Worm (Caenorhabditis elegans) whole organism, L4 larva: Measurements from ENCODE around the gene cdd-1.

Experiments
- F26F4.8 ChIP-seq: fragments of 200-800 bp; sonication (Bioruptor generic); conservative IDR thresholded peaks from 2 replicates; pipeline ENCODE4 v1.3.6; 2022; ENCODE audit warnings: missing genetic modification characterization, missing compliant biosample characterization
- F37D6.2 ChIP-seq: sonication (generic microtip); optimal IDR thresholded peaks from 2 replicates; lab custom pipeline; 2016; ENCODE audit warnings: mild to moderate bottlenecking, missing genetic modification characterization, missing compliant biosample characterization
- F44E2.7 ChIP-seq: fragments of 200-800 bp; sonication (Bioruptor generic); IDR thresholded peaks from 2 replicates; pipeline ENCODE4 v2.1.2; 2022; ENCODE audit warnings: missing genetic modification characterization, missing compliant biosample characterization
- F49E8.2 ChIP-seq: sonication (generic microtip); optimal IDR thresholded peaks from 2 replicates; lab custom pipeline; 2016; ENCODE audit warnings: missing compliant biosample characterization, mild to moderate bottlenecking, missing genetic modification characterization, borderline replicate concordance
- Y5F2A.4 ChIP-seq: fragments of 200-800 bp; sonication (Bioruptor generic); optimal IDR thresholded peaks from 2 replicates; lab custom pipeline; 2018; ENCODE audit warnings: mild to moderate bottlenecking, missing genetic modification characterization, missing compliant biosample characterization
- Y75B8A.6 ChIP-seq: fragments of 200-800 bp; sonication (Bioruptor generic); IDR thresholded peaks from 2 replicates; pipeline ENCODE4 v1.3.6; 2022; ENCODE audit warnings: missing genetic modification reagents, missing genetic modification characterization, missing compliant biosample characterization
- aha-1 ChIP-seq: fragments of 150-350 bp; peaks from one replicate; lab custom pipeline; 2014; ENCODE audit warnings: missing biosample characterization, missing genetic modification characterization
- aly-2 ChIP-seq: sonication (generic microtip); optimal IDR thresholded peaks from 2 replicates; lab custom pipeline; 2018; ENCODE audit warnings: missing biosample characterization, missing genetic modification characterization
- ama-1 ChIP-seq: fragments of 150-350 bp; optimal IDR thresholded peaks from 2 replicates; lab custom pipeline; 2014; ENCODE audit warnings: inconsistent platforms, mixed read lengths
- arid-1 ChIP-seq: fragments of 200-800 bp; sonication (Bioruptor generic); conservative IDR thresholded peaks from 2 replicates; pipeline ENCODE4 v1.3.6; 2022; ENCODE audit warnings: missing genetic modification reagents, missing genetic modification characterization, missing compliant biosample characterization
- ceh-20 ChIP-seq: fragments of 200-800 bp; sonication (Bioruptor generic); IDR thresholded peaks from 2 replicates; pipeline ENCODE4 v1.3.6; 2022; ENCODE audit warnings: missing genetic modification reagents, missing genetic modification characterization, missing compliant biosample characterization
- ceh-82 ChIP-seq: sonication (generic microtip); optimal IDR thresholded peaks from 2 replicates; lab custom pipeline; 2017; ENCODE audit warnings: missing biosample characterization, missing genetic modification characterization
- cey-2 ChIP-seq: sonication (generic microtip); optimal IDR thresholded peaks from 3 replicates; lab custom pipeline; 2017; ENCODE audit warnings: missing genetic modification characterization, mild to moderate bottlenecking, missing compliant biosample characterization, antibody characterized with exemption, borderline replicate concordance; ENCODE audit not compliant: insufficient read depth
- ctbp-1 ChIP-seq: fragments of 200-800 bp; sonication (Bioruptor generic); IDR thresholded peaks from 2 replicates; pipeline ENCODE4 v1.3.6; 2022; ENCODE audit warnings: missing genetic modification reagents, missing genetic modification characterization, missing compliant biosample characterization
- dmd-6 ChIP-seq: fragments of 200-800 bp; sonication (Bioruptor generic); IDR thresholded peaks from 2 replicates; pipeline ENCODE4 v1.3.6; 2022; ENCODE audit warnings: missing genetic modification reagents, missing genetic modification characterization, missing compliant biosample characterization
- fkh-10 ChIP-seq: fragments of 150-350 bp; optimal IDR thresholded peaks from 2 replicates; lab custom pipeline; 2014; ENCODE audit warnings: missing biosample characterization, missing genetic modification reagents, missing genetic modification characterization
- gei-8 ChIP-seq: fragments of 200-800 bp; sonication (Bioruptor generic); optimal IDR thresholded peaks from 2 replicates; lab custom pipeline; 2018; ENCODE audit warnings: mild to moderate bottlenecking, missing genetic modification characterization, missing compliant biosample characterization
- hif-1 ChIP-seq, 2 experiments: sonication (generic microtip); optimal IDR thresholded peaks; 2 replicates each; lab custom pipeline; 2016 to 2017; ENCODE audit warnings: missing compliant biosample characterization in 2 of 2, missing genetic modification characterization in 2 of 2, missing genetic modification reagents in 2 of 2, missing genotype in 2 of 2, mild to moderate bottlenecking in 1 of 2
- hlh-11 ChIP-seq: fragments of 200-800 bp; sonication (Bioruptor generic); optimal IDR thresholded peaks from 2 replicates; lab custom pipeline; 2018; ENCODE audit warnings: mild to moderate bottlenecking, missing genetic modification characterization, missing compliant biosample characterization
- hlh-30 ChIP-seq: sonication (generic microtip); optimal IDR thresholded peaks from 2 replicates; lab custom pipeline; 2017; ENCODE audit warnings: antibody characterized with exemption, mild to moderate bottlenecking, missing genetic modification characterization, missing compliant biosample characterization; ENCODE audit not compliant: insufficient read depth
- hmg-1.1 ChIP-seq: fragments of 200-800 bp; sonication (Bioruptor generic); IDR thresholded peaks from 2 replicates; pipeline ENCODE4 v1.3.6; 2022; ENCODE audit warnings: missing genetic modification reagents, missing genetic modification characterization, missing compliant biosample characterization
- lim-7 ChIP-seq: fragments of 200-800 bp; sonication (Bioruptor generic); IDR thresholded peaks from 2 replicates; pipeline ENCODE4 v1.3.6; 2022; ENCODE audit warnings: missing genetic modification characterization, missing compliant biosample characterization
- lsy-2 ChIP-seq, 2 experiments: fragments of 150-350 bp in 1 of 2; sonication (generic microtip) in 1 of 2; optimal IDR thresholded peaks; 2 replicates each; lab custom pipeline; 2014 to 2017; ENCODE audit warnings: missing biosample characterization in 2 of 2, missing genetic modification characterization in 2 of 2
- madf-9 ChIP-seq: fragments of 200-800 bp; sonication (Bioruptor generic); conservative IDR thresholded peaks from 2 replicates; pipeline ENCODE4 v1.3.6; 2022; ENCODE audit warnings: missing genetic modification reagents, missing genetic modification characterization, missing compliant biosample characterization
- mdl-1 ChIP-seq, 2 experiments: fragments of 150-350 bp in 1 of 2; sonication (generic microtip) in 1 of 2; optimal IDR thresholded peaks; 2 replicates each; lab custom pipeline; 2014 to 2017; ENCODE audit warnings: missing biosample characterization in 2 of 2, missing genetic modification characterization in 2 of 2
- mep-1 ChIP-seq: fragments of 150-350 bp; sonication (generic microtip); optimal IDR thresholded peaks from 3 replicates; lab custom pipeline; 2014; ENCODE audit warnings: missing biosample characterization, missing genetic modification characterization
- mes-2 ChIP-seq: sonication (generic microtip); optimal IDR thresholded peaks from 2 replicates; lab custom pipeline; 2016; ENCODE audit warnings: missing genotype, mild to moderate bottlenecking, missing genetic modification characterization, missing compliant biosample characterization; ENCODE audit not compliant: poor library complexity, severe bottlenecking
- nhr-11 ChIP-seq: fragments of 150-350 bp; optimal IDR thresholded peaks from 2 replicates; lab custom pipeline; 2014; ENCODE audit warnings: missing biosample characterization, missing genetic modification characterization
- nhr-25 ChIP-seq: sonication (generic microtip); optimal IDR thresholded peaks from 2 replicates; lab custom pipeline; 2017; ENCODE audit warnings: missing genetic modification characterization, mild to moderate bottlenecking, missing compliant biosample characterization, antibody characterized with exemption, moderate library complexity, borderline replicate concordance; ENCODE audit not compliant: insufficient read depth
- nhr-42 ChIP-seq: fragments of 200-800 bp; sonication (Bioruptor generic); IDR thresholded peaks from 2 replicates; pipeline ENCODE4 v1.3.6; 2022; ENCODE audit warnings: missing genetic modification characterization, missing compliant biosample characterization
- nhr-76 ChIP-seq: fragments of 150-350 bp; optimal IDR thresholded peaks from 2 replicates; lab custom pipeline; 2014; ENCODE audit warnings: missing biosample characterization, missing genetic modification characterization
- pqm-1 ChIP-seq: sonication (generic microtip); optimal IDR thresholded peaks from 2 replicates; lab custom pipeline; 2017; ENCODE audit warnings: missing biosample characterization, missing genetic modification characterization
- rbr-2 ChIP-seq: sonication (generic microtip); optimal IDR thresholded peaks from 2 replicates; lab custom pipeline; 2016; ENCODE audit warnings: missing genotype, missing genetic modification characterization, missing compliant biosample characterization
- saeg-2 ChIP-seq: fragments of 200-800 bp; sonication (Bioruptor generic); IDR thresholded peaks from 2 replicates; pipeline ENCODE4 v1.3.6; 2022; ENCODE audit warnings: missing genetic modification reagents, missing genetic modification characterization, missing compliant biosample characterization
- snpc-1.2 ChIP-seq: fragments of 200-800 bp; sonication (Bioruptor generic); IDR thresholded peaks from 2 replicates; pipeline ENCODE4 v1.3.6; 2022; ENCODE audit warnings: missing genetic modification reagents, missing genetic modification characterization, missing compliant biosample characterization
- spr-1 ChIP-seq: sonication (generic microtip); optimal IDR thresholded peaks from 2 replicates; lab custom pipeline; 2016; ENCODE audit warnings: mild to moderate bottlenecking, missing genetic modification characterization, missing compliant biosample characterization
- spr-3 ChIP-seq: fragments of 200-800 bp; sonication (Bioruptor generic); optimal IDR thresholded peaks from 2 replicates; lab custom pipeline; 2018; ENCODE audit warnings: mild to moderate bottlenecking, missing genetic modification characterization, missing compliant biosample characterization
- tra-1 ChIP-seq: fragments of 200-800 bp; sonication (Bioruptor generic); IDR thresholded peaks from 2 replicates; pipeline ENCODE4 v1.3.6; 2022; ENCODE audit warnings: missing genetic modification reagents, missing genetic modification characterization, missing compliant biosample characterization
- unc-62 ChIP-seq, 3 experiments: fragments of 150-350 bp in 1 of 3; sonication (generic microtip); optimal IDR thresholded peaks in 2 of 3; peaks in 1 of 3; 1 replicate in 1 of 3; 2 replicates in 2 of 3; lab custom pipeline; 2014 to 2017; ENCODE audit warnings: missing biosample characterization in 3 of 3, missing genetic modification characterization in 3 of 3, missing genetic modification reagents in 3 of 3, missing genotype in 1 of 3
- ztf-7 ChIP-seq: fragments of 150-350 bp; optimal IDR thresholded peaks from 2 replicates; lab custom pipeline; 2014; ENCODE audit warnings: missing biosample characterization, missing genetic modification characterization

Gene cdd-1

DNA sequence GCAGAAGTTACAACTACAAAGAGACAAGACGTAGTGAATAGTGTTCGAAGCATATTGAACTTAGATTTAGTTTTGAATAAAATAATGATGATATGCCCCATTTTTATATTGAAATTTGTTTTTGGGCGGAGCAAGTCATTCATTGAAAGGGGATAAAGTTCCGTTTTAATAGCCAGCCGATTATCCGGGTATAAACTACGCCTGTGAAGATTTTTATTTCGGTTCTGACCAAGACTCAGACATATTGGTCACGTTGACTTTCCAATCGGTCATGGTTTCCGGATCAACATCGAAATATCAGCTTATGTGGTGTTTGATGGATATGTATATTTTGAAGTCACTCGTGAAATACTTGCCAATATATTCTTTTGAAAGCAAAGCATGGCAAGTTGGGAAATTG, 7.7 kb upstream of the cdd-1 start, which contains the start of gene K02A6.4:
TSS of gene K02A6.4 (minus strand) at position 101 of the 400 bp plus-strand sequence.
- TF ChIP-seq ama-1 (lab: Kevin White, UChicago) (no peak), ceh-20 (GFP tag; lab: Robert Waterston, UW) (no peak)
- TF ChIP-seq, all 104 proteins: peak for 0

DNA sequence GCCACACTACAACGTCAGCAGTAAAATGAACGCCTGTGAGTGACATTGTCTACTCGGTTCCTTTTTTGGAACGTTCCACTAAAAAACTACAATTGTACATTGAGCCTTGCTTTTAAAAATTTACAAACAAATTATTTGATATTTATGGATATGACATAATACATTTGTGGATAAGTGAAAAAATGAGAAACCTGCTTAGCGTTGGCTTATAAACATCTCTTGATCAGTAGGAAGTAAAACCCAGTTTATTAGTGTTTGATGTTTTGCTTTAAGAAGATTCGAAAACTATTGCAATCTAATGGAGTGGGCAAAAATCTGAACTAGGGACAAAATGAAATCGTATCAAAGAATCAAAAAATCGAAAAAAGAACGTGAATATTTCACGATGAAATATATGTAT, 6.0 kb upstream of the cdd-1 start:
- TF ChIP-seq arid-1 (GFP tag; lab: Robert Waterston, UW), result no peak
- peak; percentile 42 for TF ChIP-seq aha-1
- no peak for TF ChIP-seq gei-8 (GFP tag; lab: Kevin White, UChicago)
- no peak for TF ChIP-seq ztf-7 (tag; lab: Kevin White, UChicago)
- no peak for TF ChIP-seq F44E2.7 (GFP tag; lab: Robert Waterston, UW)
- no peak for TF ChIP-seq F49E8.2 (tag; lab: Kevin White, UChicago)
- no peak for TF ChIP-seq nhr-42 (GFP tag; lab: Robert Waterston, UW)
- TF ChIP-seq spr-3, result no peak
- no peak for TF ChIP-seq dmd-6 (GFP tag; lab: Robert Waterston, UW)
- no peak for TF ChIP-seq snpc-1.2 (GFP tag; lab: Robert Waterston, UW)
- TF ChIP-seq unc-62 (GFP tag; optimal IDR thresholded peaks at IDR 0.05 in 1 of 2; lab: Kevin White, UChicago), result peak in 1 of 2 experiments; percentile 90
- TF ChIP-seq unc-62 (tag; optimal IDR thresholded peaks at IDR 0.05; lab: Kevin White, UChicago), result no peak
- no peak for TF ChIP-seq saeg-2 (GFP tag; lab: Robert Waterston, UW)
- no peak for TF ChIP-seq aly-2 (tag; lab: Kevin White, UChicago)
- TF ChIP-seq, all 104 proteins: peak for 2

DNA sequence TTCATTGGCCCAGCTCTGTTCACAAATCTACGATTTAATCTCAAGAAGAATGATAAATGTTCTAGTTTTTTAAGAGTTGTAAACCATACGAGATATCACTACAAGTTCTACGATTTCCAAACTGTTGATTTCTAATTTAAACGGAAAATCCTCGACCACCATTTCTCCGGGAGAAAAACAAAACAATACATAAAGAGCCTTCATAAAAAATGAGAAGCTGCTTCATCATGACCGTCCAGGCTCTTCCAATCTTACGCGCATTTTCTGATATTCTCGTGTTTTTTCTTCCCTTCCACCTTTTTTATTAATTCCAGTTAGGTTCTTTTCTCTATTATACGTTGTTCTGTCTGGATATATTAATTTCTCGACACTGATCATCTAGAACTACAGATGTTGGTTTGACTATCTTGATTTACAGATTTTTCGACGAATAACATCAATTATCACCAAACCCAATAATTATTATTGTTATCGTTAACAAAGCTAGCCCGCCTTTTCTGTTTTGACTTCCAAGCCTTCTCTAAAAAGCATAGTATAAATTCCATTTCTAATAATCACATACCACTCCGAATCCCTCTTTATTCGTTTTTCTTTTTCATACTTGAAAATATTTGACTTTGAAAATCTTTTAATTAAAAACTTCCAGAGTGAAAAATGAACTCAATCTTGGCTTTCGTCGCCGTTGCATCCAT, 3.6 kb upstream of the cdd-1 start, which contains the start of gene C47D2.1:
TSS of gene C47D2.1 (plus strand) at position 642 of the 692 bp plus-strand sequence.
- TF ChIP-seq aha-1, result peak; percentile 91
- no peak for TF ChIP-seq ceh-82
- TF ChIP-seq nhr-76, result no peak
- no peak for TF ChIP-seq ama-1 (lab: Kevin White, UChicago)
- no peak for TF ChIP-seq mep-1
- no peak for TF ChIP-seq Y5F2A.4 (GFP tag; lab: Kevin White, UChicago)

DNA sequence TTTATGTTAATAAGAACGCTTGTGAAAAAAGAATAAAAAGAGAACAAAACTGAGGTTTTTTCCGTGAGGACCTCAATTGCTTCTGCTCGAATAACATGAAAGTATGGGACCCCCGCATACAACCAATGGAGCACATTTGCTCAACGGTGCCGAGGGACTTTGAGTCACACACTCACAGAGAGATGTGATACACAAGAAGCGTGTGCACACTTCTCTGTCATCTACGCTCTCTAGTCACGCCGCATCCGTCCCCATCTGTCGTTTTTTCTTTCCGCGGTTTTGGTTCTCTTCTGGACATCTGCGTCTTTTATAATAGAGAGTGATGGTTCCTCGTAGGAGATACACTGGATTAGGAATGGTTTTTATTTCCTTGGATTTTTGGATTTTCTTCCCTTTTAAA, 5.0 kb downstream of the cdd-1 start:
- no peak for TF ChIP-seq Y5F2A.4 (GFP tag; lab: Kevin White, UChicago)
- peak; percentile 1 for TF ChIP-seq mes-2 (tag; lab: Kevin White, UChicago)
- TF ChIP-seq hif-1 (tag; optimal IDR thresholded peaks at IDR 0.05; lab: Kevin White, UChicago), result peak in 1 of 2 experiments; percentile 31
- no peak for TF ChIP-seq snpc-1.2 (GFP tag; lab: Robert Waterston, UW)
- TF ChIP-seq nhr-11 (tag; lab: Kevin White, UChicago), result peak; percentile 39
- TF ChIP-seq hlh-11, result peak; percentile 30
- peak in 1 of 2 experiments; percentile 74 for TF ChIP-seq mdl-1 (tag; optimal IDR thresholded peaks at IDR 0.05; lab: Kevin White, UChicago)
- TF ChIP-seq pqm-1 (tag; lab: Kevin White, UChicago), result no peak
- peak; percentile 68; the same call in 1 of the 2 replicates for TF ChIP-seq ctbp-1 (GFP tag; lab: Robert Waterston, UW)
- TF ChIP-seq F37D6.2 (tag; lab: Kevin White, UChicago), result peak; percentile 24
- TF ChIP-seq lim-7 (GFP tag; lab: Robert Waterston, UW), result no peak
- TF ChIP-seq F26F4.8 (GFP tag; lab: Robert Waterston, UW), result no peak
- TF ChIP-seq spr-1 (tag; lab: Kevin White, UChicago), result no peak
- no peak for TF ChIP-seq Y75B8A.6 (GFP tag; lab: Robert Waterston, UW)
- TF ChIP-seq nhr-25 (tag; lab: Kevin White, UChicago), result no peak
- TF ChIP-seq hmg-1.1 (GFP tag; lab: Robert Waterston, UW), result peak; percentile 74
- TF ChIP-seq aha-1, result peak; percentile 12
- peak; percentile 85 for TF ChIP-seq hlh-30 (tag; lab: Kevin White, UChicago)
- no peak for TF ChIP-seq cey-2
- no peak for TF ChIP-seq tra-1 (GFP tag; lab: Robert Waterston, UW)
- peak; percentile 60 for TF ChIP-seq fkh-10 (GFP tag; lab: Kevin White, UChicago)
- no peak for TF ChIP-seq madf-9 (GFP tag; lab: Robert Waterston, UW)
- peak; percentile 55 for TF ChIP-seq rbr-2 (tag; lab: Kevin White, UChicago)
- peak; percentile 60 for TF ChIP-seq mep-1
- peak in 1 of 2 experiments; percentile 70 for TF ChIP-seq lsy-2 (tag; optimal IDR thresholded peaks at IDR 0.05; lab: Kevin White, UChicago)
